Worm (Caenorhabditis elegans) whole organism, L4 larva: ENCODE data around the gene F11D11.12.
A peak's percentile ranks its signal among the peaks of the same experiment; 100 is the strongest.

Experiments used
- D1046.2 ChIP-seq: fragments of 200-800 bp; sonication (Bioruptor generic); IDR thresholded peaks from 2 replicates; pipeline ENCODE4 v1.3.6; 2022; ENCODE audit warnings: missing genetic modification characterization, missing compliant biosample characterization
- Y48G9A.11 ChIP-seq: fragments of 200-800 bp; sonication (Bioruptor generic); IDR thresholded peaks from 2 replicates; pipeline ENCODE4 v1.3.6; 2022; ENCODE audit warnings: missing genetic modification reagents, missing genetic modification characterization, missing compliant biosample characterization
- aha-1 ChIP-seq: fragments of 150-350 bp; peaks from one replicate; lab custom pipeline; 2014; ENCODE audit warnings: missing biosample characterization, missing genetic modification characterization
- aly-2 ChIP-seq: sonication (generic microtip); optimal IDR thresholded peaks from 2 replicates; lab custom pipeline; 2018; ENCODE audit warnings: missing biosample characterization, missing genetic modification characterization
- arid-1 ChIP-seq: fragments of 200-800 bp; sonication (Bioruptor generic); conservative IDR thresholded peaks from 2 replicates; pipeline ENCODE4 v1.3.6; 2022; ENCODE audit warnings: missing genetic modification reagents, missing genetic modification characterization, missing compliant biosample characterization
- ceh-20 ChIP-seq: fragments of 200-800 bp; sonication (Bioruptor generic); IDR thresholded peaks from 2 replicates; pipeline ENCODE4 v1.3.6; 2022; ENCODE audit warnings: missing genetic modification reagents, missing genetic modification characterization, missing compliant biosample characterization
- ceh-44 ChIP-seq: fragments of 200-800 bp; sonication (Bioruptor generic); IDR thresholded peaks from 2 replicates; pipeline ENCODE4 v1.3.6; 2022; ENCODE audit warnings: missing genetic modification reagents, missing genetic modification characterization, missing compliant biosample characterization
- ceh-62 ChIP-seq: sonication (generic microtip); optimal IDR thresholded peaks from 2 replicates; lab custom pipeline; 2017; ENCODE audit warnings: missing biosample characterization, missing genetic modification characterization
- cey-2 ChIP-seq: sonication (generic microtip); optimal IDR thresholded peaks from 3 replicates; lab custom pipeline; 2017; ENCODE audit warnings: missing genetic modification characterization, mild to moderate bottlenecking, missing compliant biosample characterization, antibody characterized with exemption, borderline replicate concordance; ENCODE audit not compliant: insufficient read depth
- ctbp-1 ChIP-seq: fragments of 200-800 bp; sonication (Bioruptor generic); IDR thresholded peaks from 2 replicates; pipeline ENCODE4 v1.3.6; 2022; ENCODE audit warnings: missing genetic modification reagents, missing genetic modification characterization, missing compliant biosample characterization
- daf-12 ChIP-seq: fragments of 150-350 bp; optimal IDR thresholded peaks from 2 replicates; lab custom pipeline; 2014; ENCODE audit warnings: missing biosample characterization, missing genetic modification reagents, missing genetic modification characterization
- daf-16 ChIP-seq, 3 experiments: sonication (generic microtip); optimal IDR thresholded peaks; 2 replicates each; lab custom pipeline; 2016 to 2017; ENCODE audit warnings: missing genetic modification characterization in 3 of 3, missing genetic modification reagents in 3 of 3, mild to moderate bottlenecking in 2 of 3, missing compliant biosample characterization in 2 of 3, missing biosample characterization in 1 of 3, moderate library complexity in 1 of 3
- daf-8 ChIP-seq: fragments of 200-800 bp; sonication (Bioruptor generic); IDR thresholded peaks from 2 replicates; pipeline ENCODE4 v1.3.6; 2022; ENCODE audit warnings: missing genetic modification characterization, missing compliant biosample characterization
- dmd-6 ChIP-seq: fragments of 200-800 bp; sonication (Bioruptor generic); IDR thresholded peaks from 2 replicates; pipeline ENCODE4 v1.3.6; 2022; ENCODE audit warnings: missing genetic modification reagents, missing genetic modification characterization, missing compliant biosample characterization
- dmd-9 ChIP-seq: fragments of 200-800 bp; sonication (Bioruptor generic); IDR thresholded peaks from 2 replicates; pipeline ENCODE4 v1.3.6; 2022; ENCODE audit warnings: missing genetic modification reagents, missing genetic modification characterization, missing compliant biosample characterization
- duxl-1 ChIP-seq: sonication (generic microtip); optimal IDR thresholded peaks from 2 replicates; lab custom pipeline; 2016; ENCODE audit warnings: mild to moderate bottlenecking, missing genetic modification characterization, moderate library complexity, missing compliant biosample characterization; ENCODE audit not compliant: poor library complexity
- egl-43 ChIP-seq: fragments of 200-800 bp; sonication (Bioruptor generic); IDR thresholded peaks from 2 replicates; pipeline ENCODE4 v1.3.6; 2022; ENCODE audit warnings: missing genetic modification reagents, missing genetic modification characterization, missing compliant biosample characterization
- gei-8 ChIP-seq: fragments of 200-800 bp; sonication (Bioruptor generic); optimal IDR thresholded peaks from 2 replicates; lab custom pipeline; 2018; ENCODE audit warnings: mild to moderate bottlenecking, missing genetic modification characterization, missing compliant biosample characterization
- hmg-1.1 ChIP-seq: fragments of 200-800 bp; sonication (Bioruptor generic); IDR thresholded peaks from 2 replicates; pipeline ENCODE4 v1.3.6; 2022; ENCODE audit warnings: missing genetic modification reagents, missing genetic modification characterization, missing compliant biosample characterization
- lim-7 ChIP-seq: fragments of 200-800 bp; sonication (Bioruptor generic); IDR thresholded peaks from 2 replicates; pipeline ENCODE4 v1.3.6; 2022; ENCODE audit warnings: missing genetic modification characterization, missing compliant biosample characterization
- lin-15B ChIP-seq: fragments of 150-350 bp; sonication (generic microtip); optimal IDR thresholded peaks from 3 replicates; lab custom pipeline; 2014; ENCODE audit warnings: missing biosample characterization, missing genetic modification characterization
- madf-5 ChIP-seq, 2 experiments: fragments of 200-800 bp; sonication (Bioruptor generic); IDR thresholded peaks; 2 replicates each; pipeline ENCODE4 v1.3.6; 2022; ENCODE audit warnings: missing compliant biosample characterization in 2 of 2, missing genetic modification characterization in 2 of 2
- madf-9 ChIP-seq: fragments of 200-800 bp; sonication (Bioruptor generic); conservative IDR thresholded peaks from 2 replicates; pipeline ENCODE4 v1.3.6; 2022; ENCODE audit warnings: missing genetic modification reagents, missing genetic modification characterization, missing compliant biosample characterization
- nhr-10 ChIP-seq: fragments of 150-350 bp; optimal IDR thresholded peaks from 2 replicates; lab custom pipeline; 2014; ENCODE audit warnings: missing biosample characterization, missing genetic modification characterization
- nhr-41 ChIP-seq: fragments of 200-800 bp; sonication (Bioruptor generic); IDR thresholded peaks from 2 replicates; pipeline ENCODE4 v1.3.6; 2022; ENCODE audit warnings: missing genetic modification reagents, missing genetic modification characterization, missing compliant biosample characterization
- nhr-42 ChIP-seq: fragments of 200-800 bp; sonication (Bioruptor generic); IDR thresholded peaks from 2 replicates; pipeline ENCODE4 v1.3.6; 2022; ENCODE audit warnings: missing genetic modification characterization, missing compliant biosample characterization
- pqm-1 ChIP-seq: sonication (generic microtip); optimal IDR thresholded peaks from 2 replicates; lab custom pipeline; 2017; ENCODE audit warnings: missing biosample characterization, missing genetic modification characterization
- sdz-12 ChIP-seq: fragments of 200-800 bp; sonication (Bioruptor generic); optimal IDR thresholded peaks from 2 replicates; lab custom pipeline; 2018; ENCODE audit warnings: mild to moderate bottlenecking, missing genetic modification characterization, missing compliant biosample characterization
- set-16 ChIP-seq: fragments of 200-800 bp; sonication (Bioruptor generic); IDR thresholded peaks from 2 replicates; pipeline ENCODE4 v1.3.6; 2022; ENCODE audit warnings: missing genetic modification reagents, missing genetic modification characterization, missing compliant biosample characterization
- snpc-4 ChIP-seq: fragments of 150-350 bp; optimal IDR thresholded peaks from 2 replicates; lab custom pipeline; 2014; ENCODE audit warnings: missing biosample characterization, missing genetic modification characterization
- tag-97 ChIP-seq: fragments of 200-800 bp; sonication (Bioruptor generic); IDR thresholded peaks from 2 replicates; pipeline ENCODE4 v1.3.6; 2022; ENCODE audit warnings: missing genetic modification characterization, missing compliant biosample characterization
- unc-62 ChIP-seq, 3 experiments: fragments of 150-350 bp in 1 of 3; sonication (generic microtip); optimal IDR thresholded peaks in 2 of 3; peaks in 1 of 3; 1 replicate in 1 of 3; 2 replicates in 2 of 3; lab custom pipeline; 2014 to 2017; ENCODE audit warnings: missing biosample characterization in 3 of 3, missing genetic modification characterization in 3 of 3, missing genetic modification reagents in 3 of 3, missing genotype in 1 of 3

The F11D11.12 gene

ce11 chrV:18723604-18724003 lies 26.9 kb downstream of the F11D11.12 start (continued):
- peak; percentile 57 for TF ChIP-seq hmg-1.1
- TF ChIP-seq sdz-12 (GFP tag; lab: Kevin White, UChicago) = no peak

ce11 chrV:18722510-18723299 lies 27.8 kb downstream of the F11D11.12 start:
- TF ChIP-seq daf-8 (GFP tag; lab: Robert Waterston, UW) = no peak
- TF ChIP-seq dmd-9 = peak; percentile 55; the same call in 1 of the 2 replicates
- no peak for TF ChIP-seq tag-97 (GFP tag; lab: Robert Waterston, UW)
- peak; percentile 59 for TF ChIP-seq set-16 (GFP tag; lab: Robert Waterston, UW)
- no peak for TF ChIP-seq madf-9 (GFP tag; lab: Robert Waterston, UW)
- TF ChIP-seq egl-43 = no peak
- TF ChIP-seq, all 104 proteins: peak for 2

DNA sequence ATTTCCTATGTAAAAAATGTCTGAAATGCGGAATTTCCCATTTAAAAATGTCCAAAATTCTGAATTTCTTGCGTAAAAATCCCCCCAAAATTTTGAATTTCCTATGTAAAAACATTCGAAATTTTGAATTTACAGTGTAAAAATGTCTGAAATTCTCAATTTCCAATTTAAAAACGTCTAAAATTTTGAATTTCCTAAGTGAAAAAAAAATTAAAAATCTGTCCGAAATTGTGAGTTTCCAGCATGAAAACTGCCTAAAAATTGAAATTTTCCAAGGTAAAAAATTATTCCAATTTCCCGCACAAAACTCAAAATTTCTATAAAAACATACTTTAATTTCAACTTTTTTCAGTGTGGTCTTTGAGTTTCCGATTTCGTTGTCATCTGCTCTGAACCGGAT lies 28.6 kb downstream of the F11D11.12 start:
- TF ChIP-seq unc-62 (GFP tag; optimal IDR thresholded peaks at IDR 0.05 in 1 of 2; lab: Kevin White, UChicago) (peak in 1 of 2 experiments; percentile 93), unc-62 (tag; optimal IDR thresholded peaks at IDR 0.05; lab: Kevin White, UChicago) (no peak), arid-1 (GFP tag; lab: Robert Waterston, UW) (no peak), aha-1 (tag; lab: Kevin White, UChicago) (peak; percentile 87)

DNA sequence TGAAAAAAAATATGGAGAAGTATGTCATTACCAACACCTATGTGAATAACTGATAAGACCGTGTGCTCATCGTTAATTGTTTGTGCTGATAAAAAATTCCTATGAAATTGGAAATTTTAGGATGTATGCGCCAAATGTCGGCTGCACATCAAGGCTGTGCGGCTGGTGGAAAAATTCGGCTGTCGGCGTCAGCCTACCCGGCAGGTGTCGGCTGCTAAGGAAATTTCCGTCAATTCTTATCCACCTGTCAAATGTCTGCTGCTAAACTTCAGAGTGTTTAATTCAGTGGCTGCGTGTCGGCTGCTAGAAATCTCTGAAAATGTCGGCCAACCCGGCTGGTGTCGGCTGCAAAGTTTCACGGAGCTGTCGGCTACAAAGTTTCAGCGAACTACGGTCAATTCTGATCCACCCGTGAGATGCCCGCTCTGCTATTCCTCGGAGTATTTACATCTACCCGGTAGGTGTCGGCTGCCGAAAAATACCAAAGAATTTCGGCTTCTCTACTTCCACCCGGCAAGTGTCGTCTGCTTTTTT lies 30.5 kb downstream of the F11D11.12 start, which contains the start of gene Y17D7C.2:
Y17D7C.2 (minus strand) TSS at position 32 of the 534 bp plus-strand sequence.
- TF ChIP-seq dmd-9 (peak; percentile 82), pqm-1 (tag; lab: Kevin White, UChicago) (peak; percentile 79), nhr-41 (GFP tag; lab: Robert Waterston, UW) (no peak), aly-2 (tag; lab: Kevin White, UChicago) (no peak), lin-15B (tag; lab: Kevin White, UChicago) (no peak), snpc-4 (tag; lab: Kevin White, UChicago) (no peak), ctbp-1 (GFP tag; lab: Robert Waterston, UW) (no peak), cey-2 (tag; lab: Kevin White, UChicago) (no peak), dmd-6 (GFP tag; lab: Robert Waterston, UW) (no peak), ceh-20 (no peak), lim-7 (GFP tag; lab: Robert Waterston, UW) (no peak), ceh-44 (GFP tag; lab: Robert Waterston, UW) (no peak), Y48G9A.11 (GFP tag; lab: Robert Waterston, UW) (0 out of 2 replicates have a peak, but pooled peaks have one; percentile 46), nhr-10 (tag; lab: Kevin White, UChicago) (no peak), ceh-62 (no peak), nhr-42 (GFP tag; lab: Robert Waterston, UW) (no peak), daf-12 (no peak), set-16 (GFP tag; lab: Robert Waterston, UW) (0 out of 2 replicates have a peak, but pooled peaks have one; percentile 24), gei-8 (GFP tag; lab: Kevin White, UChicago) (no peak), madf-5 (GFP tag; IDR thresholded peaks at IDR 0.05; lab: Robert Waterston, UW) (no peak), duxl-1 (tag; lab: Kevin White, UChicago) (peak; percentile 31), daf-16 (GFP tag; optimal IDR thresholded peaks at IDR 0.05; lab: Kevin White, UChicago) (no peak), daf-16 (tag; optimal IDR thresholded peaks at IDR 0.05; lab: Kevin White, UChicago) (peak; percentile 58), D1046.2 (no peak)
